Fruit fly (Drosophila melanogaster): ENCODE results near the gene Ir87a.

- TF ChIP-seq CTCF (optimal IDR thresholded peaks at IDR 0.05) (no peak), CG8478 (optimal IDR thresholded peaks at IDR 0.05) (no peak)
Observed at dm6 chr3R:13379675-13380074, 40.4 kb upstream of the Ir87a start, which contains the start of the genes CG9813 and CG8870.
